Worm (Caenorhabditis elegans) whole organism, L1 larva: ENCODE results near the gene Y60C6A.2.

ENCODE experiments used
- C04F5.9 ChIP-seq: sonication (generic microtip); optimal IDR thresholded peaks from 2 replicates; lab custom pipeline; 2016; ENCODE audit warnings: missing genetic modification characterization, missing compliant biosample characterization
- C16A3.4 ChIP-seq: fragments of 150-350 bp; optimal IDR thresholded peaks from 2 replicates; lab custom pipeline; 2014; ENCODE audit warnings: missing biosample characterization, missing genetic modification characterization
- F16B12.6 ChIP-seq: fragments of 150-350 bp; optimal IDR thresholded peaks from 2 replicates; lab custom pipeline; 2014; ENCODE audit warnings: missing biosample characterization, missing genetic modification characterization
- aha-1 ChIP-seq: fragments of 150-350 bp; optimal IDR thresholded peaks from 2 replicates; lab custom pipeline; 2014; ENCODE audit warnings: missing biosample characterization, missing genetic modification characterization
- alr-1 ChIP-seq: fragments of 200-800 bp; sonication (Bioruptor generic); optimal IDR thresholded peaks from 2 replicates; lab custom pipeline; 2018; ENCODE audit warnings: borderline replicate concordance, mild to moderate bottlenecking, missing genetic modification characterization, missing compliant biosample characterization
- blmp-1 ChIP-seq: fragments of 150-350 bp; optimal IDR thresholded peaks from 2 replicates; lab custom pipeline; 2014; ENCODE audit warnings: missing biosample characterization, missing genetic modification characterization
- ceh-63 ChIP-seq: fragments of 200-800 bp; sonication (Bioruptor generic); optimal IDR thresholded peaks from 2 replicates; lab custom pipeline; 2018; ENCODE audit warnings: mild to moderate bottlenecking, missing genetic modification characterization, missing compliant biosample characterization
- ces-1 ChIP-seq: fragments of 150-350 bp; optimal IDR thresholded peaks from 2 replicates; lab custom pipeline; 2014; ENCODE audit warnings: missing biosample characterization, missing genetic modification reagents, missing genetic modification characterization
- dpl-1 ChIP-seq, 3 experiments: fragments of 150-350 bp in 2 of 3; sonication (generic microtip) in 1 of 3; optimal IDR thresholded peaks; 2 replicates each; lab custom pipeline; 2014 to 2017; ENCODE audit warnings: missing biosample characterization in 3 of 3, missing genetic modification characterization in 3 of 3, missing genetic modification reagents in 3 of 3
- dsc-1 ChIP-seq: sonication (generic microtip); optimal IDR thresholded peaks from 2 replicates; lab custom pipeline; 2016; ENCODE audit warnings: mild to moderate bottlenecking, missing genetic modification characterization, missing compliant biosample characterization
- efl-1 ChIP-seq, 4 experiments: fragments of 150-350 bp; optimal IDR thresholded peaks in 3 of 4; peaks in 1 of 4; 1 replicate in 1 of 4; 2 replicates in 3 of 4; lab custom pipeline; 2014; ENCODE audit warnings: missing biosample characterization in 2 of 4, missing genetic modification characterization in 2 of 4, missing genetic modification reagents in 2 of 4
- efl-3 ChIP-seq: fragments of 200-800 bp; sonication (Bioruptor generic); optimal IDR thresholded peaks from 2 replicates; lab custom pipeline; 2018; ENCODE audit warnings: mild to moderate bottlenecking, missing genetic modification characterization, missing compliant biosample characterization
- egl-13 ChIP-seq: sonication (generic microtip); optimal IDR thresholded peaks from 2 replicates; lab custom pipeline; 2016; ENCODE audit warnings: missing genotype, missing genetic modification reagents, missing genetic modification characterization, missing compliant biosample characterization
- egl-27 ChIP-seq, 2 experiments: fragments of 150-350 bp in 1 of 2; sonication (generic microtip); optimal IDR thresholded peaks; 3 replicates each; lab custom pipeline; 2017 to 2018; ENCODE audit warnings: missing biosample characterization in 2 of 2, missing genetic modification characterization in 2 of 2, missing genetic modification reagents in 2 of 2
- elt-3 ChIP-seq, 6 experiments: fragments of 150-350 bp in 1 of 6; sonication (generic microtip); optimal IDR thresholded peaks; 2 replicates each; lab custom pipeline; 2017 to 2018; ENCODE audit warnings: missing biosample characterization in 6 of 6, missing genetic modification characterization in 6 of 6, inconsistent platforms in 1 of 6
- fkh-8 ChIP-seq: sonication (generic microtip); optimal IDR thresholded peaks from 2 replicates; lab custom pipeline; 2016; ENCODE audit warnings: mild to moderate bottlenecking, missing genetic modification characterization, missing compliant biosample characterization
- fos-1 ChIP-seq: fragments of 150-350 bp; optimal IDR thresholded peaks from 2 replicates; lab custom pipeline; 2014; ENCODE audit warnings: missing biosample characterization, missing genetic modification characterization
- hlh-17 ChIP-seq: fragments of 200-800 bp; sonication (Bioruptor generic); optimal IDR thresholded peaks from 2 replicates; lab custom pipeline; 2018; ENCODE audit warnings: missing genetic modification characterization, mild to moderate bottlenecking, missing compliant biosample characterization, moderate library complexity, borderline replicate concordance
- hlh-4 ChIP-seq: sonication (generic microtip); optimal IDR thresholded peaks from 2 replicates; lab custom pipeline; 2016; ENCODE audit warnings: mild to moderate bottlenecking, missing genetic modification characterization, missing compliant biosample characterization
- irx-1 ChIP-seq: sonication (generic microtip); optimal IDR thresholded peaks from 2 replicates; lab custom pipeline; 2016; ENCODE audit warnings: missing genetic modification characterization, missing compliant biosample characterization
- lin-13 ChIP-seq: fragments of 150-350 bp; optimal IDR thresholded peaks from 2 replicates; lab custom pipeline; 2014; ENCODE audit warnings: missing biosample characterization, missing genetic modification reagents, missing genetic modification characterization
- lin-14 ChIP-seq: fragments of 200-800 bp; sonication (Bioruptor generic); optimal IDR thresholded peaks from 2 replicates; lab custom pipeline; 2018; ENCODE audit warnings: mild to moderate bottlenecking, missing genetic modification characterization, moderate library complexity, missing compliant biosample characterization
- lin-15B ChIP-seq: fragments of 150-350 bp; sonication (generic microtip); optimal IDR thresholded peaks from 3 replicates; lab custom pipeline; 2014; ENCODE audit warnings: missing biosample characterization, missing genetic modification characterization
- lin-35 ChIP-seq, 2 experiments: fragments of 150-350 bp; optimal IDR thresholded peaks; 2 replicates each; lab custom pipeline; 2014; ENCODE audit warnings: missing biosample characterization in 2 of 2, missing genetic modification characterization in 2 of 2, missing genetic modification reagents in 2 of 2
- lir-3 ChIP-seq: sonication (generic microtip); optimal IDR thresholded peaks from 2 replicates; lab custom pipeline; 2016; ENCODE audit warnings: mild to moderate bottlenecking, missing genetic modification characterization, moderate library complexity, missing compliant biosample characterization; ENCODE audit not compliant: poor library complexity
- nhr-20 ChIP-seq: sonication (generic microtip); optimal IDR thresholded peaks from 2 replicates; lab custom pipeline; 2016; ENCODE audit warnings: mild to moderate bottlenecking, missing genetic modification characterization, missing compliant biosample characterization
- nhr-237 ChIP-seq: fragments of 150-350 bp; optimal IDR thresholded peaks from 2 replicates; lab custom pipeline; 2014; ENCODE audit warnings: missing biosample characterization, missing genetic modification characterization
- nhr-71 ChIP-seq: sonication (generic microtip); optimal IDR thresholded peaks from 2 replicates; lab custom pipeline; 2016; ENCODE audit warnings: mild to moderate bottlenecking, missing genetic modification characterization, moderate library complexity, missing compliant biosample characterization
- nhr-77 ChIP-seq: fragments of 150-350 bp; optimal IDR thresholded peaks from 2 replicates; lab custom pipeline; 2014; ENCODE audit warnings: missing biosample characterization, missing genetic modification characterization
- nhr-84 ChIP-seq: sonication (generic microtip); optimal IDR thresholded peaks from 2 replicates; lab custom pipeline; 2017; ENCODE audit warnings: missing biosample characterization, missing genetic modification characterization
- nhr-85 ChIP-seq: sonication (generic microtip); peaks from one replicate; lab custom pipeline; 2016; ENCODE audit warnings: missing genetic modification characterization, inconsistent platforms, missing compliant biosample characterization
- nhr-90 ChIP-seq: sonication (generic microtip); optimal IDR thresholded peaks from 2 replicates; lab custom pipeline; 2016; ENCODE audit warnings: mild to moderate bottlenecking, missing genetic modification characterization, missing compliant biosample characterization; ENCODE audit not compliant: poor library complexity
- pqm-1 ChIP-seq: sonication (generic microtip); optimal IDR thresholded peaks from 3 replicates; lab custom pipeline; 2017; ENCODE audit warnings: missing biosample characterization, missing genetic modification characterization
- skn-1 ChIP-seq: fragments of 150-350 bp; optimal IDR thresholded peaks from 2 replicates; lab custom pipeline; 2014; ENCODE audit warnings: missing biosample characterization, missing genetic modification characterization
- snpc-4 ChIP-seq: fragments of 150-350 bp; optimal IDR thresholded peaks from 2 replicates; lab custom pipeline; 2014; ENCODE audit warnings: missing biosample characterization, missing genetic modification characterization
- snu-23 ChIP-seq: sonication (generic microtip); optimal IDR thresholded peaks from 2 replicates; lab custom pipeline; 2016; ENCODE audit warnings: missing genetic modification characterization, missing compliant biosample characterization
- swsn-7 ChIP-seq: sonication (generic microtip); optimal IDR thresholded peaks from 2 replicates; lab custom pipeline; 2016; ENCODE audit warnings: missing genetic modification characterization, missing compliant biosample characterization
- unc-86 ChIP-seq: sonication (generic microtip); optimal IDR thresholded peaks from 2 replicates; lab custom pipeline; 2016; ENCODE audit warnings: missing genetic modification characterization, missing compliant biosample characterization
- vab-15 ChIP-seq: sonication (generic microtip); optimal IDR thresholded peaks from 2 replicates; lab custom pipeline; 2017; ENCODE audit warnings: missing genotype, mild to moderate bottlenecking, missing genetic modification characterization, missing compliant biosample characterization
- zip-4 ChIP-seq: fragments of 200-800 bp; sonication (Bioruptor generic); optimal IDR thresholded peaks from 2 replicates; lab custom pipeline; 2018; ENCODE audit warnings: mild to moderate bottlenecking, missing genetic modification characterization, moderate library complexity, missing compliant biosample characterization
- ztf-4 ChIP-seq: fragments of 150-350 bp; optimal IDR thresholded peaks from 2 replicates; lab custom pipeline; 2014; ENCODE audit warnings: missing biosample characterization, missing genetic modification characterization

Y60C6A.2 gene

DNA sequence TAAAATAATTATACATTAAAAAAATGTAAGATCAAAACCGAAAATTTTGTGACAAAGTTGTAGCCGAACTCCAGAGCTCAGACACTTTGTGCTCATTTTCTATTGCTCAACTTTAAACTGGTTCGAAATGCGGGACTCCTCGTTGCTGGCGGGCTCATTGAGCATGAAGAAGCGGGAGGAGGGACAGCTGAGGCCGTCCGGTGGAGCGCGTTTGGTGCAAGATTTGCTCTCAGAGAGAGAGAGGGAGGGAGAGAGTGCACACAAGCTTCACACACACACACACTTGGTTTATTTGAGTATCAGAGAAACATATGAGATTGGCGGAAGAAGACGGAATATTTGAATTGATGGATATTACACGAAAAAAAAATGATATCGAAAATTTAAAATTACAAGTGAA lies 25.4 kb upstream of the Y60C6A.2 start (continued):
- TF ChIP-seq F16B12.6 (tag; lab: Kevin White, UChicago) (peak; percentile 2), nhr-85 (tag; lab: Kevin White, UChicago) (no peak)

DNA sequence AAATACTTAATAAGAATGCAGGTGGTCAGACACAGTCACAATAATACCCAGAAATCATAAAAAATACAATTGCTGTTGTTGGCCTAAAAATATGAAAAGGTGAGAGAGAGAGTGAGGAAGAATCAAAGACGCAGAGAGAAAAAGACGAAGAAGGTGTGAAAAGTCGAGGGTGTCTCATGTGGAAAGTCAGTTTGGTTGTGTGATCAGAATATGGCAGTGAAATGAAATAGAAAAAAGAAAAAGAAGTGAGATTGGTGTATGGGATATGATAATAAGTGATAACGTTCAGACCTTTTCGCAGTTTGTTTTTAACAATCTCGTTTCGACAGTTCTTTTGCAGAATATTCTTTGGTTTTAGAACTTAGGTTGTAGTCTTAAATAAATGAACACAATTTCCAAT lies 21.6 kb upstream of the Y60C6A.2 start:
- peak; percentile 41 for TF ChIP-seq nhr-71
- TF ChIP-seq blmp-1 (tag; lab: Kevin White, UChicago): peak; percentile 71
- TF ChIP-seq nhr-77 (tag; lab: Kevin White, UChicago): no peak
- peak; percentile 42 for TF ChIP-seq snu-23 (GFP tag; lab: Kevin White, UChicago)
- no peak for TF ChIP-seq ces-1 (GFP tag; lab: Kevin White, UChicago)
- no peak for TF ChIP-seq C04F5.9 (tag; lab: Kevin White, UChicago)
- TF ChIP-seq lin-35 (GFP tag; optimal IDR thresholded peaks at IDR 0.05; lab: Kevin White, UChicago): peak in 1 of 2 experiments; percentile 6
- TF ChIP-seq efl-1 (optimal IDR thresholded peaks at IDR 0.05; lab: Kevin White, UChicago): no peak
- TF ChIP-seq efl-1 (GFP tag; optimal IDR thresholded peaks at IDR 0.05 in 1 of 2; lab: Kevin White, UChicago): peak in 1 of 2 experiments; percentile 73
- no peak for TF ChIP-seq efl-3
- no peak for TF ChIP-seq fos-1 (tag; lab: Kevin White, UChicago)
- TF ChIP-seq fkh-8 (tag; lab: Kevin White, UChicago): peak; percentile 29
- peak; percentile 77 for TF ChIP-seq nhr-85 (tag; lab: Kevin White, UChicago)
- TF ChIP-seq nhr-237 (tag; lab: Kevin White, UChicago): no peak
- no peak for TF ChIP-seq skn-1 (tag; lab: Kevin White, UChicago)
- TF ChIP-seq unc-86 (tag; lab: Kevin White, UChicago): no peak
- peak; percentile 23 for TF ChIP-seq nhr-20
- peak; percentile 46 for TF ChIP-seq lin-14
- peak in 1 of 6 experiments; percentile 30 for TF ChIP-seq elt-3 (tag; optimal IDR thresholded peaks at IDR 0.05; lab: Kevin White, UChicago)
- no peak for TF ChIP-seq pqm-1 (tag; lab: Kevin White, UChicago)

DNA sequence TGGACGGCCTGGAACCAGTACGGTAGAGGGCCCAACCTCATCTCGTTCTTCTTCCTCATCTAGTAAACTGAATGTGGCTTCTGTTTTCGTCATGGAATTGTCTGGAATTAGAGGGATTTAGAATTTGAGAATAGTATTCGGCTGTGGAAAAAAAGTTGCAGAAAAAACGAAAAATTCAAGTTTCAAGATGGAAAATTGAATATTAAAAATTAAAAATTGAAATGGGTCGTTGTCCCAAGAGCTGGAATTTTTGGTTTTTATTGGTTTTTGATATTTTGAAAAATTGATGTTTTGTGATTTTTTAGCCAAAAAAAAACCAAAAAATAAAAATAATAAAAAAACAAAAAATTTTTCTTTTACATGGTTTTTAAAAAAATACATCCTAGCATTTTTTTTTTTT lies 20.6 kb upstream of the Y60C6A.2 start, which contains the start of gene R02F11.3:
Gene R02F11.3 (minus strand): TSS at position 101 of the 400 bp plus-strand sequence.
- TF ChIP-seq efl-1 (optimal IDR thresholded peaks at IDR 0.05; lab: Kevin White, UChicago) (no peak), efl-1 (GFP tag; optimal IDR thresholded peaks at IDR 0.05 in 1 of 2; lab: Kevin White, UChicago) (peak in 1 of 2 experiments; percentile 23), nhr-237 (tag; lab: Kevin White, UChicago) (no peak), dsc-1 (no peak)

DNA sequence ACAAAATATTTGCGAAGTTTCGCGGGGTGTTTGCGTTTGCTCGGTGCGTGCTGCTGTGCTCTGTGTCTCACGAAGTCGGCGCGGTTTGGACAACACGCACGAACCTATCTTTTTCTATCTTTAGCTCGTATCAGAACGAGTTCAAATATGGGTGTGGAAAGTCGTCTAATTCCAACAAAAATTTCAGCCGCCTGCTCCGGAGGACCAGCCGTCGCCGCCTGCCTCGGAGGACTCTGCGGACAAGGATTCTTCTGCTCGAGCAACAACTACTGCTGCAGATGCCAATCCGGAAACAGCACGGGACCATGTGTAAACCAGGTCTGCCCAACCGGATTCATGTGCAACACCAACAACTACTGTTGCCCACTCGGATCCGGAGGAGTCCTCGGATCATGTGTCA lies 16.7 kb upstream of the Y60C6A.2 start:
- no peak for TF ChIP-seq ztf-4 (tag; lab: Kevin White, UChicago)
- TF ChIP-seq lin-14: no peak
- TF ChIP-seq egl-13 (tag; lab: Kevin White, UChicago): no peak
- TF ChIP-seq vab-15: no peak
- TF ChIP-seq irx-1 (tag; lab: Kevin White, UChicago): no peak
- TF ChIP-seq lin-15B (tag; lab: Kevin White, UChicago): no peak
- no peak for TF ChIP-seq efl-1 (optimal IDR thresholded peaks at IDR 0.05; lab: Kevin White, UChicago)
- TF ChIP-seq efl-1 (GFP tag; optimal IDR thresholded peaks at IDR 0.05 in 1 of 2; lab: Kevin White, UChicago): peak in 1 of 2 experiments; percentile 87

DNA sequence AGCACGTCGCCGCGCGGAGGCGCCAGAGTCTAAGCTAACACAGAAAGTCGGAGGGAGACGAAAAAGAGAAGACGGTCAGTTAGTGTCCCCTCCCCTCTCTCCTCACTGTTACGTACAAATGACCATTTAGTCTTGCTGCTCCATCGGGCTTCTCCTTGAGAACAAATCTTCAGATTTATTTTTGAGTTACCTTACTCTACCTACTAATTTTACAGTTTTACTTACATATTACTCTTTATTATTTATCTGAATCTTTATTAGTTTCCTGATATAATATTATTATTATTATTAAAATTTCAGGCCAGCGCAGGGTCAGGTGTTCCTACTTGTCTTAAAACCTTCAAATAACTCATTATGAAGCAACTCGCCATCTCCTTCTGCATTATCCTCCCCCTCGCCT lies 15.6 kb upstream of the Y60C6A.2 start, which contains the start of gene R02F11.1:
Gene R02F11.1 (plus strand): TSS at position 301 of the 400 bp plus-strand sequence.
- TF ChIP-seq egl-27 (tag; optimal IDR thresholded peaks at IDR 0.05; lab: Kevin White, UChicago): no peak
- TF ChIP-seq dpl-1 (GFP tag; optimal IDR thresholded peaks at IDR 0.05; lab: Kevin White, UChicago): no peak

DNA sequence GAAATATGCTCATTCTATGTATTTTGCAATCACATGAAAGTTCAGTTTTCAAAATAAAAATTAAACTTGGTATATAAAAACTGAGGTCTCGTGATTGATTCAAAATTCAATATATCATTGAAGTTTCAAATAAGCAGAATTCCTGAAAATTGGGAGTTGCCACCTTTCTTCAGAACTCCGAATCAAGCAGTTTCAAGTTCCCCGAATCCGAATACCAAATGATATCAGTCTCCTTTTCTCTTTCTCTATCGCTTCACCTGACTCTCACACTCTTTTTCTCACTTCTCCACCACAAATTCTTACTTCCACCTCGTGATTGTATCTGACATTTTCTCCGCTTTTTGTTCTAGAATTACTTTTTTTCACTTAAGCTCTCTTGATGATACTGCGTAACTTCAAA lies 9.1 kb upstream of the Y60C6A.2 start, which contains the start of gene R02F11.2:
Gene R02F11.2 (plus strand): TSS at position 292 of the 400 bp plus-strand sequence.
- TF ChIP-seq lir-3 (no peak), nhr-71 (peak; percentile 85), nhr-84 (tag; lab: Kevin White, UChicago) (no peak), vab-15 (no peak), hlh-17 (no peak), aha-1 (tag; lab: Kevin White, UChicago) (no peak), nhr-90 (no peak), ceh-63 (no peak), zip-4 (GFP tag; lab: Kevin White, UChicago) (no peak), swsn-7 (tag; lab: Kevin White, UChicago) (peak; percentile 28), lin-13 (GFP tag; lab: Kevin White, UChicago) (no peak), snu-23 (GFP tag; lab: Kevin White, UChicago) (no peak), alr-1 (tag; lab: Kevin White, UChicago) (no peak), hlh-4 (tag; lab: Kevin White, UChicago) (peak; percentile 92), snpc-4 (tag; lab: Kevin White, UChicago) (no peak), fos-1 (tag; lab: Kevin White, UChicago) (no peak), C16A3.4 (no peak), lin-14 (no peak)
